Fruit fly (Drosophila melanogaster) whole organism, wandering third instar larva: Measurements from ENCODE around the gene Nmd3.

Experiments
- Abd-B ChIP-seq: fragments of >200 bp; optimal IDR thresholded peaks from 2 replicates; lab custom pipeline; 2017; ENCODE audit warnings: missing biosample characterization, missing genetic modification characterization
- CG32264 ChIP-seq: fragments of 200-800 bp; sonication (Bioruptor generic); optimal IDR thresholded peaks from 2 replicates; lab custom pipeline; 2016; ENCODE audit warnings: missing biosample characterization, missing genetic modification characterization
- CrebA ChIP-seq: fragments of 200-800 bp; sonication (Bioruptor generic); optimal IDR thresholded peaks from 2 replicates; lab custom pipeline; 2016; ENCODE audit warnings: missing biosample characterization, mild to moderate bottlenecking, missing genetic modification characterization, borderline replicate concordance
- Dfd ChIP-seq: fragments of >200 bp; optimal IDR thresholded peaks from 2 replicates; lab custom pipeline; 2017; ENCODE audit warnings: missing biosample characterization, missing genetic modification characterization
- Dif ChIP-seq: fragments of 200-275, 200-300 bp; sonication (Bioruptor generic); optimal IDR thresholded peaks from 2 replicates; lab custom pipeline; 2018; ENCODE audit warnings: missing biosample characterization, missing genetic modification characterization; ENCODE audit not compliant: partially characterized antibody
- GATAd ChIP-seq: sonication (Bioruptor generic); optimal IDR thresholded peaks from 2 replicates; lab custom pipeline; 2016; ENCODE audit warnings: missing biosample characterization, missing genetic modification characterization
- HLH106 ChIP-seq: fragments of 200-800 bp; optimal IDR thresholded peaks from 3 replicates; lab custom pipeline; 2019; ENCODE audit warnings: missing biosample characterization, mild to moderate bottlenecking, missing genetic modification characterization, moderate library complexity
- Hr78 ChIP-seq: fragments of >200 bp; optimal IDR thresholded peaks from 2 replicates; lab custom pipeline; 2017; ENCODE audit warnings: missing biosample characterization, missing genetic modification characterization
- Jra ChIP-seq: sonication (Bioruptor generic); optimal IDR thresholded peaks from 2 replicates; lab custom pipeline; 2016; ENCODE audit warnings: missing biosample characterization, missing genetic modification characterization
- Mio ChIP-seq: sonication (Bioruptor generic); optimal IDR thresholded peaks from 2 replicates; lab custom pipeline; 2016; ENCODE audit warnings: missing biosample characterization, missing genetic modification characterization
- Myc ChIP-seq: fragments of >200 bp; optimal IDR thresholded peaks from 2 replicates; lab custom pipeline; 2017
- N ChIP-seq: fragments of >200 bp; optimal IDR thresholded peaks from 2 replicates; lab custom pipeline; 2018; ENCODE audit warnings: missing biosample characterization, missing external identifiers, missing genetic modification characterization
- OdsH ChIP-seq: fragments of 200-800 bp; sonication (Bioruptor generic); optimal IDR thresholded peaks from 2 replicates; lab custom pipeline; 2016; ENCODE audit warnings: missing biosample characterization, mild to moderate bottlenecking, missing genetic modification characterization
- Rel ChIP-seq, 2 experiments: fragments of 200-800 bp; sonication (Bioruptor generic) in 1 of 2; optimal IDR thresholded peaks; 2 replicates in 1 of 2; 3 replicates in 1 of 2; lab custom pipeline; 2016 to 2019; ENCODE audit warnings: mild to moderate bottlenecking in 2 of 2, missing biosample characterization in 2 of 2, missing genetic modification characterization in 2 of 2, moderate library complexity in 1 of 2
- Sp1 ChIP-seq: fragments of 200-800 bp; sonication (Bioruptor generic); optimal IDR thresholded peaks from 3 replicates; lab custom pipeline; 2019; ENCODE audit warnings: missing biosample characterization, mild to moderate bottlenecking, missing genetic modification characterization, moderate library complexity
- Vsx2 ChIP-seq: fragments of 200-300, 225-300 bp; sonication (Bioruptor generic); optimal IDR thresholded peaks from 2 replicates; lab custom pipeline; 2018; ENCODE audit warnings: missing biosample characterization, missing genetic modification characterization; ENCODE audit not compliant: partially characterized antibody
- br ChIP-seq: fragments of 200-800 bp; sonication (Bioruptor generic); optimal IDR thresholded peaks from 2 replicates; lab custom pipeline; 2016; ENCODE audit warnings: missing biosample characterization, missing genetic modification characterization
- brk ChIP-seq: fragments of 200-800 bp; sonication (Bioruptor generic); optimal IDR thresholded peaks from 2 replicates; lab custom pipeline; 2016; ENCODE audit warnings: missing biosample characterization, mild to moderate bottlenecking, missing genetic modification characterization
- dl ChIP-seq, 2 experiments: fragments of 175-275, 200-275 bp in 1 of 2; fragments of 200-275 bp in 1 of 2; sonication (Bioruptor generic); optimal IDR thresholded peaks; lab custom pipeline; 2018; ENCODE audit warnings: mild to moderate bottlenecking in 2 of 2, missing biosample characterization in 2 of 2, missing genetic modification characterization in 2 of 2, moderate library complexity in 2 of 2; ENCODE audit not compliant: partially characterized antibody in 2 of 2, insufficient read depth in 1 of 2
- dmrt93B ChIP-seq: fragments of 200-800 bp; sonication (Bioruptor generic); optimal IDR thresholded peaks from 2 replicates; lab custom pipeline; 2018; ENCODE audit warnings: missing biosample characterization, mild to moderate bottlenecking, missing genetic modification characterization
- ey ChIP-seq: fragments of 200-800 bp; sonication (Bioruptor generic); optimal IDR thresholded peaks from 2 replicates; lab custom pipeline; 2016; ENCODE audit warnings: missing biosample characterization, missing genetic modification characterization
- foxo ChIP-seq, 2 experiments: fragments of 200-800 bp; sonication (Bioruptor generic); optimal IDR thresholded peaks; 2 replicates in 1 of 2; 3 replicates in 1 of 2; lab custom pipeline; 2016 to 2017; ENCODE audit warnings: missing biosample characterization in 2 of 2, missing genetic modification characterization in 2 of 2
- fru ChIP-seq: fragments of 200-800 bp; sonication (Bioruptor generic); optimal IDR thresholded peaks from 3 replicates; lab custom pipeline; 2016; ENCODE audit warnings: missing biosample characterization, mild to moderate bottlenecking, missing genetic modification characterization
- jim ChIP-seq: fragments of 175-275, 200-325 bp; sonication (Bioruptor generic); optimal IDR thresholded peaks from 2 replicates; lab custom pipeline; 2016; ENCODE audit warnings: missing biosample characterization, mild to moderate bottlenecking, missing genetic modification characterization
- lola ChIP-seq: fragments of >200 bp; optimal IDR thresholded peaks from 2 replicates; lab custom pipeline; 2017; ENCODE audit warnings: missing biosample characterization, missing genetic modification characterization
- pan ChIP-seq: fragments of >200 bp; optimal IDR thresholded peaks from 2 replicates; lab custom pipeline; 2017
- psq ChIP-seq: fragments of 200-800 bp; sonication (Bioruptor generic); optimal IDR thresholded peaks from 3 replicates; lab custom pipeline; 2017; ENCODE audit warnings: missing biosample characterization, mild to moderate bottlenecking, missing genetic modification characterization, moderate library complexity
- rgr ChIP-seq: fragments of 200-800 bp; sonication (Bioruptor generic); optimal IDR thresholded peaks from 3 replicates; lab custom pipeline; 2016; ENCODE audit warnings: missing biosample characterization, mild to moderate bottlenecking, missing genetic modification characterization
- sage ChIP-seq: fragments of 200-800 bp; sonication (Bioruptor generic); optimal IDR thresholded peaks from 2 replicates; lab custom pipeline; 2016; ENCODE audit warnings: missing biosample characterization, mild to moderate bottlenecking, missing genetic modification characterization
- sv ChIP-seq: fragments of 200-800 bp; sonication (Bioruptor generic); optimal IDR thresholded peaks from 3 replicates; lab custom pipeline; 2016; ENCODE audit warnings: missing biosample characterization, missing genetic modification characterization
- tai ChIP-seq: sonication (Bioruptor generic); optimal IDR thresholded peaks from 2 replicates; lab custom pipeline; 2016; ENCODE audit warnings: missing biosample characterization, missing genetic modification characterization
- woc ChIP-seq: sonication (Bioruptor generic); optimal IDR thresholded peaks from 2 replicates; lab custom pipeline; 2016; ENCODE audit warnings: missing biosample characterization, mild to moderate bottlenecking, missing genetic modification characterization

Gene Nmd3

DNA sequence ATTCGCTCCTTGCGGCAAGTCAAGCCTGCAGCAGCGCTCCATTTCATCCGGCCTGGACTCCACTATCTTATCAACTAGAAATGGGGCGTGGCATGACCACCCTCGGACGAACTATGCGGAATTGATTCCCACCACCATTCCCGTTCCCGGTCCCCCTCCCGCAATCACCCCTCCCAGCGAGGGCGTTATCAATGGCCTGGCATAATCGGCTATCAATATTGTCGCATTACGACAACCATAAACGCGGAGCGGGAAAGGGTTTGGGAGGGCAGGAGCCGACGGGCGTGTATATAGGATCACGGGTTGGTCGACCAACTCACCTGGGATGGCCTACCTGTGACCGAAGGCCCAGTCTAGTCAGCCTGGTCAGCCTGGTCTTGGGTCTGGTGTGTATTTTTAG, 8.7 kb upstream of the Nmd3 start:
- TF ChIP-seq woc (GFP tag; lab: Kevin White, UChicago) (no peak), sage (GFP tag; lab: Kevin White, UChicago) (no peak), dl (GFP tag; optimal IDR thresholded peaks at IDR 0.05; lab: Kevin White, UChicago; ENCODE audit: insufficient read depth in 1 of 2, partially characterized antibody in 2 of 2) (no peak), Sp1 (GFP tag; lab: Kevin White, UChicago) (no peak), rgr (no peak), GATAd (GFP tag; lab: Kevin White, UChicago) (no peak), CG32264 (GFP tag; lab: Kevin White, UChicago) (no peak), psq (GFP tag; lab: Kevin White, UChicago) (no peak), lola (no peak)
- TF ChIP-seq, all 38 proteins: peak for 0

- no peak for TF ChIP-seq dmrt93B (GFP tag; lab: Kevin White, UChicago)
- TF ChIP-seq Hr78 (GFP tag; lab: Kevin White, UChicago), result no peak
- TF ChIP-seq Rel (GFP tag; optimal IDR thresholded peaks at IDR 0.05; lab: Kevin White, UChicago), result no peak
- no peak for TF ChIP-seq Rel (tag; optimal IDR thresholded peaks at IDR 0.05; lab: Kevin White, UChicago)
- no peak for TF ChIP-seq CrebA (GFP tag; lab: Kevin White, UChicago)
- TF ChIP-seq GATAd (GFP tag; lab: Kevin White, UChicago), result no peak
- TF ChIP-seq Dif (GFP tag; lab: Kevin White, UChicago), result no peak
- no peak for TF ChIP-seq jim (GFP tag; lab: Kevin White, UChicago)
- no peak for TF ChIP-seq fru (GFP tag; lab: Kevin White, UChicago)
- TF ChIP-seq Vsx2 (GFP tag; lab: Kevin White, UChicago), result no peak
- no peak for TF ChIP-seq CG32264 (GFP tag; lab: Kevin White, UChicago)
- no peak for TF ChIP-seq Abd-B (GFP tag; lab: Kevin White, UChicago)
- TF ChIP-seq br (GFP tag; lab: Kevin White, UChicago), result no peak
- no peak for TF ChIP-seq sage (GFP tag; lab: Kevin White, UChicago)
- TF ChIP-seq psq (GFP tag; lab: Kevin White, UChicago), result no peak
- no peak for TF ChIP-seq sv (GFP tag; lab: Kevin White, UChicago)
- TF ChIP-seq foxo (GFP tag; optimal IDR thresholded peaks at IDR 0.05; lab: Kevin White, UChicago), result no peak
- no peak for TF ChIP-seq brk
- no peak for TF ChIP-seq tai (GFP tag; lab: Kevin White, UChicago)
- no peak for TF ChIP-seq HLH106
Measured at dm6 chrX:2191896-2192295, 7.4 kb upstream of the Nmd3 start.

- TF ChIP-seq Jra (GFP tag; lab: Kevin White, UChicago) (no peak), woc (GFP tag; lab: Kevin White, UChicago) (no peak), Dfd (GFP tag; lab: Kevin White, UChicago) (no peak), rgr (no peak), lola (no peak), Abd-B (GFP tag; lab: Kevin White, UChicago) (no peak), N (no peak), fru (GFP tag; lab: Kevin White, UChicago) (no peak), psq (GFP tag; lab: Kevin White, UChicago) (no peak), Dif (GFP tag; lab: Kevin White, UChicago) (no peak), dmrt93B (GFP tag; lab: Kevin White, UChicago) (no peak), Sp1 (GFP tag; lab: Kevin White, UChicago) (no peak), OdsH (GFP tag; lab: Kevin White, UChicago) (no peak), GATAd (GFP tag; lab: Kevin White, UChicago) (no peak), ey (GFP tag; lab: Kevin White, UChicago) (no peak), Myc (lab: Kevin White, UChicago) (no peak), Mio (GFP tag; lab: Kevin White, UChicago) (no peak)
Measured at dm6 chrX:2188888-2189287, 4.4 kb upstream of the Nmd3 start, which contains the start of gene Mct1. Mct1 (plus strand) TSS chrX:2189188.

dm6 chrX:2187520-2187919, 3.1 kb upstream of the Nmd3 start, which contains the start of gene CG3457:
CG3457 (plus strand) TSS chrX:2187820.
- TF ChIP-seq Dfd (GFP tag; lab: Kevin White, UChicago) (no peak), OdsH (GFP tag; lab: Kevin White, UChicago) (no peak), Hr78 (GFP tag; lab: Kevin White, UChicago) (no peak), Mio (GFP tag; lab: Kevin White, UChicago) (no peak), CG32264 (GFP tag; lab: Kevin White, UChicago) (no peak), jim (GFP tag; lab: Kevin White, UChicago) (no peak), dl (GFP tag; optimal IDR thresholded peaks at IDR 0.05; lab: Kevin White, UChicago; ENCODE audit: insufficient read depth in 1 of 2, partially characterized antibody in 2 of 2) (no peak), Vsx2 (GFP tag; lab: Kevin White, UChicago) (no peak), fru (GFP tag; lab: Kevin White, UChicago) (no peak), HLH106 (no peak), Rel (GFP tag; optimal IDR thresholded peaks at IDR 0.05; lab: Kevin White, UChicago) (no peak), Rel (tag; optimal IDR thresholded peaks at IDR 0.05; lab: Kevin White, UChicago) (no peak), woc (GFP tag; lab: Kevin White, UChicago) (no peak), br (GFP tag; lab: Kevin White, UChicago) (no peak), rgr (no peak), pan (lab: Kevin White, UChicago) (no peak), CrebA (GFP tag; lab: Kevin White, UChicago) (no peak), N (no peak)
